Fruit fly (Drosophila melanogaster) whole organism, embryonic: ENCODE measurements around the gene CG31752.

Experiments used
- Atf3 ChIP-seq: fragments of 200-800 bp; sonication (Bioruptor generic); optimal IDR thresholded peaks from 3 replicates; lab custom pipeline; 2016; ENCODE audit warnings: missing biosample characterization, missing genetic modification characterization
- CG10321 ChIP-seq: fragments of 200-800 bp; sonication (Bioruptor generic); IDR thresholded peaks from 2 replicates; pipeline ENCODE4 v1.3.6; 2022; ENCODE audit warnings: missing biosample characterization, missing genetic modification characterization
- CG10959 ChIP-seq: fragments of 200-800 bp; sonication (Bioruptor generic); IDR thresholded peaks from 2 replicates; pipeline ENCODE4 v1.3.6; 2022; ENCODE audit warnings: missing biosample characterization, missing genetic modification characterization
- CG13894 ChIP-seq: fragments of 200-800 bp; sonication (Bioruptor generic); optimal IDR thresholded peaks from 3 replicates; lab custom pipeline; 2018; ENCODE audit warnings: missing biosample characterization, mild to moderate bottlenecking, missing genetic modification characterization, moderate library complexity
- CG14860 ChIP-seq: fragments of 200-800 bp; sonication (Bioruptor generic); IDR thresholded peaks from 3 replicates; pipeline ENCODE4 v1.3.6; 2022; ENCODE audit warnings: missing biosample characterization, missing genetic modification characterization; ENCODE audit not compliant: partially characterized antibody
- CG15514 ChIP-seq: fragments of 200-800 bp; sonication (Bioruptor generic); optimal IDR thresholded peaks from 3 replicates; lab custom pipeline; 2017; ENCODE audit warnings: missing biosample characterization, missing genetic modification characterization, mild to moderate bottlenecking, moderate library complexity, missing genetic modification reagents
- CG15601 ChIP-seq: fragments of 200-800 bp; sonication (Bioruptor generic); optimal IDR thresholded peaks from 3 replicates; lab custom pipeline; 2019; ENCODE audit warnings: missing biosample characterization, mild to moderate bottlenecking, missing genetic modification characterization, moderate library complexity
- CG17328 ChIP-seq: fragments of 200-800 bp; sonication (Bioruptor generic); IDR thresholded peaks from 2 replicates; pipeline ENCODE4 v1.3.6; 2022; ENCODE audit warnings: missing biosample characterization, missing genetic modification characterization
- CG18011 ChIP-seq: fragments of 200-800 bp; sonication (Bioruptor generic); optimal IDR thresholded peaks from 2 replicates; lab custom pipeline; 2017; ENCODE audit warnings: missing biosample characterization, missing genetic modification characterization, mild to moderate bottlenecking, moderate library complexity, missing genotype
- CG32532 ChIP-seq: fragments of 200-800 bp; sonication (Bioruptor generic); IDR thresholded peaks from 2 replicates; pipeline ENCODE4 v1.3.6; 2022; ENCODE audit warnings: missing biosample characterization, missing genetic modification characterization
- CG3995 ChIP-seq: fragments of 200-800 bp; sonication (Bioruptor generic); optimal IDR thresholded peaks from 3 replicates; lab custom pipeline; 2016; ENCODE audit warnings: missing biosample characterization, missing genetic modification characterization
- CG4424 ChIP-seq: fragments of 200-800 bp; sonication (Bioruptor generic); optimal IDR thresholded peaks from 3 replicates; lab custom pipeline; 2016; ENCODE audit warnings: missing biosample characterization, missing genetic modification characterization
- CG6654 ChIP-seq: fragments of 200-800 bp; sonication (Bioruptor generic); optimal IDR thresholded peaks from 2 replicates; lab custom pipeline; 2017; ENCODE audit warnings: missing biosample characterization, mild to moderate bottlenecking, missing genetic modification characterization
- CG8765 ChIP-seq: fragments of 200-800 bp; sonication (Bioruptor generic); IDR thresholded peaks from 2 replicates; pipeline ENCODE4 v1.3.6; 2022; ENCODE audit warnings: missing biosample characterization, missing genetic modification characterization
- Dref ChIP-seq: fragments of 200-800 bp; sonication (Bioruptor generic); IDR thresholded peaks from 2 replicates; pipeline ENCODE4 v1.3.6; 2022; ENCODE audit warnings: missing biosample characterization, missing genetic modification characterization
- Ets65A ChIP-seq: fragments of 200-800 bp; sonication (Bioruptor generic); peaks from one replicate; lab custom pipeline; 2016; ENCODE audit warnings: missing biosample characterization, missing genetic modification characterization
- Fer3 ChIP-seq: fragments of 200-800 bp; sonication (Bioruptor generic); optimal IDR thresholded peaks from 2 replicates; lab custom pipeline; 2018; ENCODE audit warnings: missing biosample characterization, mild to moderate bottlenecking, missing genetic modification characterization, moderate library complexity
- HLH4C ChIP-seq: fragments of 200-800 bp; sonication (Bioruptor generic); IDR thresholded peaks from 3 replicates; pipeline ENCODE4 v1.3.6; 2022; ENCODE audit warnings: missing biosample characterization, missing genetic modification characterization; ENCODE audit not compliant: partially characterized antibody
- Lim3 ChIP-seq: fragments of 200-800 bp; sonication (Bioruptor generic); IDR thresholded peaks from 2 replicates; pipeline ENCODE4 v1.3.6; 2022; ENCODE audit warnings: missing biosample characterization, missing genetic modification characterization
- Neu2 ChIP-seq: fragments of 200-800 bp; sonication (Bioruptor generic); optimal IDR thresholded peaks from 3 replicates; lab custom pipeline; 2016; ENCODE audit warnings: missing biosample characterization, missing genetic modification characterization, borderline replicate concordance
- Oli ChIP-seq: fragments of 200-800 bp; sonication (Bioruptor generic); optimal IDR thresholded peaks from 2 replicates; lab custom pipeline; 2018; ENCODE audit warnings: missing biosample characterization, mild to moderate bottlenecking, missing genetic modification characterization, moderate library complexity
- Trl ChIP-seq, 3 experiments: fragments of >200 bp in 2 of 3; fragments of 200-800 bp in 1 of 3; sonication (Bioruptor generic) in 1 of 3; optimal IDR thresholded peaks; 2 replicates in 1 of 3; 3 replicates in 2 of 3; lab custom pipeline; 2016 to 2017; ENCODE audit warnings: missing biosample characterization in 1 of 3, missing genetic modification characterization in 1 of 3
- cg ChIP-seq: fragments of 200-800 bp; sonication (Bioruptor generic); optimal IDR thresholded peaks from 3 replicates; lab custom pipeline; 2019; ENCODE audit warnings: missing biosample characterization, mild to moderate bottlenecking, missing genetic modification characterization, moderate library complexity
- chinmo ChIP-seq: fragments of 200-800 bp; sonication (Bioruptor generic); IDR thresholded peaks from 4 replicates; pipeline ENCODE4 v1.3.6; 2022; ENCODE audit warnings: missing biosample characterization, missing genetic modification characterization; ENCODE audit not compliant: partially characterized antibody
- crol ChIP-seq: fragments of 200-800 bp; sonication (Bioruptor generic); IDR thresholded peaks from 2 replicates; pipeline ENCODE4 v1.3.6; 2022; ENCODE audit warnings: missing biosample characterization, missing genetic modification characterization
- en ChIP-seq: fragments of 200-800 bp; sonication (Bioruptor generic); optimal IDR thresholded peaks from 2 replicates; lab custom pipeline; 2016; ENCODE audit warnings: missing biosample characterization, missing genetic modification characterization
- ewg ChIP-seq: fragments of 200-800 bp; sonication (Bioruptor generic); optimal IDR thresholded peaks from 3 replicates; lab custom pipeline; 2017; ENCODE audit warnings: mild to moderate bottlenecking, missing biosample characterization, missing genetic modification reagents, missing genetic modification characterization
- eyg ChIP-seq: fragments of 200-800 bp; sonication (Bioruptor generic); optimal IDR thresholded peaks from 3 replicates; lab custom pipeline; 2016; ENCODE audit warnings: missing biosample characterization, missing genetic modification characterization
- ftz-f1 ChIP-seq: fragments of 200-800 bp; sonication (Bioruptor generic); optimal IDR thresholded peaks from 2 replicates; lab custom pipeline; 2016; ENCODE audit warnings: missing biosample characterization, missing genetic modification characterization
- gcm2 ChIP-seq: fragments of 200-800 bp; sonication (Bioruptor generic); optimal IDR thresholded peaks from 2 replicates; lab custom pipeline; 2016; ENCODE audit warnings: missing biosample characterization, missing genetic modification characterization
- insv ChIP-seq, 2 experiments: fragments of 200-800 bp; sonication (Bioruptor generic); optimal IDR thresholded peaks; 3 replicates each; lab custom pipeline; 2016 to 2018; ENCODE audit warnings: missing biosample characterization in 2 of 2, missing genetic modification characterization in 2 of 2
- knrl ChIP-seq: fragments of 200-800 bp; sonication (Bioruptor generic); IDR thresholded peaks from 3 replicates; pipeline ENCODE4 v1.3.6; 2022; ENCODE audit warnings: missing biosample characterization, missing genetic modification characterization; ENCODE audit not compliant: partially characterized antibody
- nerfin-1 ChIP-seq: fragments of 200-800 bp; sonication (Bioruptor generic); optimal IDR thresholded peaks from 3 replicates; lab custom pipeline; 2019; ENCODE audit warnings: missing biosample characterization, mild to moderate bottlenecking, missing genetic modification characterization, moderate library complexity
- prd ChIP-seq, 3 experiments: fragments of >200 bp in 2 of 3; fragments of 200-800 bp in 1 of 3; sonication (Bioruptor generic) in 1 of 3; optimal IDR thresholded peaks in 2 of 3; IDR thresholded peaks in 1 of 3; 2 replicates in 2 of 3; 3 replicates in 1 of 3; pipeline versions ENCODE4 v1.3.6 to Lab custom; 2017 to 2022; ENCODE audit warnings: missing biosample characterization in 1 of 3, missing genetic modification characterization in 1 of 3
- sens-2 ChIP-seq: fragments of 200-800 bp; sonication (Bioruptor generic); IDR thresholded peaks from 2 replicates; pipeline ENCODE4 v1.3.6; 2022; ENCODE audit warnings: missing biosample characterization, missing genetic modification characterization
- ssp ChIP-seq: fragments of 200-800 bp; sonication (Bioruptor generic); IDR thresholded peaks from 2 replicates; pipeline ENCODE4 v1.3.6; 2022; ENCODE audit warnings: missing biosample characterization, missing genetic modification characterization
- tap ChIP-seq: fragments of 200-800 bp; optimal IDR thresholded peaks from 3 replicates; lab custom pipeline; 2019; ENCODE audit warnings: missing biosample characterization, mild to moderate bottlenecking, missing genetic modification characterization, moderate library complexity
- usp ChIP-seq: fragments of >200 bp; optimal IDR thresholded peaks from 2 replicates; lab custom pipeline; 2017; ENCODE audit warnings: missing biosample characterization, missing genetic modification characterization
- vfl ChIP-seq: fragments of 200-800 bp; sonication (Bioruptor generic); optimal IDR thresholded peaks from 2 replicates; lab custom pipeline; 2016; ENCODE audit warnings: missing biosample characterization, missing genetic modification characterization

CG31752 gene

dm6 chr2L:18852249-18852648 lies 11.1 kb upstream of the CG31752 start:
- TF ChIP-seq CG32532 (GFP tag; lab: Robert Waterston, UW) = 0 out of 2 replicates have a peak, but pooled peaks have one; percentile 24
- TF ChIP-seq CG17328 = no peak
- no peak for TF ChIP-seq eyg
- no peak for TF ChIP-seq gcm2 (GFP tag; lab: Kevin White, UChicago)
- TF ChIP-seq HLH4C (GFP tag; lab: Robert Waterston, UW) = peak; percentile 61
- peak; percentile 53; the same call in 1 of the 3 replicates for TF ChIP-seq CG14860 (GFP tag; lab: Robert Waterston, UW)
- TF ChIP-seq Fer3 (tag; lab: Kevin White, UChicago) = no peak

- TF ChIP-seq CG13894 (peak; percentile 32), vfl (GFP tag; lab: Kevin White, UChicago) (no peak), Dref (no peak), Oli (tag; lab: Kevin White, UChicago) (no peak), Trl (optimal IDR thresholded peaks at IDR 0.05; lab: Kevin White, UChicago) (peak; percentile 55 to 72), Trl (GFP tag; optimal IDR thresholded peaks at IDR 0.05; lab: Kevin White, UChicago) (no peak), ewg (GFP tag; lab: Kevin White, UChicago) (peak; percentile 71), insv (GFP tag; optimal IDR thresholded peaks at IDR 0.05; lab: Kevin White, UChicago) (no peak), chinmo (GFP tag; lab: Robert Waterston, UW) (0 out of 4 replicates have a peak, but pooled peaks have one; percentile 10), CG10959 (GFP tag; lab: Robert Waterston, UW) (no peak), crol (GFP tag; lab: Robert Waterston, UW) (peak; percentile 45; the same call in 1 of the 2 replicates), tap (tag; lab: Kevin White, UChicago) (no peak), usp (GFP tag; lab: Kevin White, UChicago) (no peak), Neu2 (GFP tag; lab: Kevin White, UChicago) (no peak), sens-2 (GFP tag; lab: Robert Waterston, UW) (no peak), knrl (GFP tag; lab: Robert Waterston, UW) (no peak), CG15601 (tag; lab: Kevin White, UChicago) (no peak), CG10321 (no peak), CG3995 (GFP tag; lab: Kevin White, UChicago) (no peak), CG15514 (GFP tag; lab: Kevin White, UChicago) (peak; percentile 93), Atf3 (no peak), en (GFP tag; lab: Kevin White, UChicago) (no peak), prd (optimal IDR thresholded peaks at IDR 0.05; lab: Kevin White, UChicago) (no peak), prd (GFP tag; IDR thresholded peaks at IDR 0.05; lab: Robert Waterston, UW) (no peak), Ets65A (GFP tag; lab: Kevin White, UChicago) (peak; percentile 3), nerfin-1 (tag; lab: Kevin White, UChicago) (peak; percentile 60)
Observed at dm6 chr2L:18846843-18847242, 5.7 kb upstream of the CG31752 start.

dm6 chr2L:18846175-18846574 lies 5.1 kb upstream of the CG31752 start:
- no peak for TF ChIP-seq ssp
- no peak for TF ChIP-seq CG4424
- TF ChIP-seq CG15514 (GFP tag; lab: Kevin White, UChicago) = peak; percentile 94
- TF ChIP-seq ftz-f1 (GFP tag; lab: Kevin White, UChicago) = no peak
- TF ChIP-seq Lim3 (GFP tag; lab: Robert Waterston, UW) = no peak
- TF ChIP-seq CG6654 (GFP tag; lab: Kevin White, UChicago) = no peak
- TF ChIP-seq cg = peak; percentile 42
- no peak for TF ChIP-seq CG18011 (GFP tag; lab: Kevin White, UChicago)
- no peak for TF ChIP-seq CG8765 (GFP tag; lab: Robert Waterston, UW)
